Worm (Caenorhabditis elegans) whole organism, L4 larva: Measurements from ENCODE around the gene gpr-1.

Source experiments
- F37D6.2 ChIP-seq: sonication (generic microtip); optimal IDR thresholded peaks from 2 replicates; lab custom pipeline; 2016; ENCODE audit warnings: mild to moderate bottlenecking, missing genetic modification characterization, missing compliant biosample characterization
- F44E2.7 ChIP-seq: fragments of 200-800 bp; sonication (Bioruptor generic); IDR thresholded peaks from 2 replicates; pipeline ENCODE4 v2.1.2; 2022; ENCODE audit warnings: missing genetic modification characterization, missing compliant biosample characterization
- F49E8.2 ChIP-seq: sonication (generic microtip); optimal IDR thresholded peaks from 2 replicates; lab custom pipeline; 2016; ENCODE audit warnings: missing compliant biosample characterization, mild to moderate bottlenecking, missing genetic modification characterization, borderline replicate concordance
- T26A8.4 ChIP-seq: fragments of 200-800 bp; sonication (Bioruptor generic); IDR thresholded peaks from 2 replicates; pipeline ENCODE4 v1.3.6; 2022; ENCODE audit warnings: missing genetic modification characterization, missing compliant biosample characterization
- aha-1 ChIP-seq: fragments of 150-350 bp; peaks from one replicate; lab custom pipeline; 2014; ENCODE audit warnings: missing biosample characterization, missing genetic modification characterization
- attf-4 ChIP-seq: sonication (generic microtip); optimal IDR thresholded peaks from 3 replicates; lab custom pipeline; 2017; ENCODE audit warnings: missing biosample characterization, missing genetic modification characterization
- ceh-28 ChIP-seq: fragments of 150-350 bp; optimal IDR thresholded peaks from 2 replicates; lab custom pipeline; 2014; ENCODE audit warnings: missing biosample characterization, missing genetic modification reagents, missing genetic modification characterization
- ceh-62 ChIP-seq: sonication (generic microtip); optimal IDR thresholded peaks from 2 replicates; lab custom pipeline; 2017; ENCODE audit warnings: missing biosample characterization, missing genetic modification characterization
- ctbp-1 ChIP-seq: fragments of 200-800 bp; sonication (Bioruptor generic); IDR thresholded peaks from 2 replicates; pipeline ENCODE4 v1.3.6; 2022; ENCODE audit warnings: missing genetic modification reagents, missing genetic modification characterization, missing compliant biosample characterization
- dpl-1 ChIP-seq: fragments of 150-350 bp; optimal IDR thresholded peaks from 2 replicates; lab custom pipeline; 2014; ENCODE audit warnings: missing biosample characterization, missing genetic modification reagents, missing genetic modification characterization
- egl-27 ChIP-seq: sonication (generic microtip); optimal IDR thresholded peaks from 3 replicates; lab custom pipeline; 2017; ENCODE audit warnings: missing biosample characterization, missing genetic modification reagents, missing genetic modification characterization
- fkh-10 ChIP-seq: fragments of 150-350 bp; optimal IDR thresholded peaks from 2 replicates; lab custom pipeline; 2014; ENCODE audit warnings: missing biosample characterization, missing genetic modification reagents, missing genetic modification characterization
- lin-13 ChIP-seq: fragments of 150-350 bp; optimal IDR thresholded peaks from 2 replicates; lab custom pipeline; 2014; ENCODE audit warnings: missing biosample characterization, missing genetic modification reagents, missing genetic modification characterization
- lin-38 ChIP-seq: fragments of 200-800 bp; sonication (Bioruptor generic); IDR thresholded peaks from 2 replicates; pipeline ENCODE4 v1.3.6; 2022; ENCODE audit warnings: missing genetic modification reagents, missing genetic modification characterization, missing compliant biosample characterization
- madf-9 ChIP-seq: fragments of 200-800 bp; sonication (Bioruptor generic); conservative IDR thresholded peaks from 2 replicates; pipeline ENCODE4 v1.3.6; 2022; ENCODE audit warnings: missing genetic modification reagents, missing genetic modification characterization, missing compliant biosample characterization
- mdt-29 ChIP-seq: fragments of 200-800 bp; sonication (Bioruptor generic); IDR thresholded peaks from 2 replicates; pipeline ENCODE4 v1.3.6; 2022; ENCODE audit warnings: missing genetic modification reagents, missing genetic modification characterization, missing compliant biosample characterization
- mep-1 ChIP-seq: fragments of 150-350 bp; sonication (generic microtip); optimal IDR thresholded peaks from 3 replicates; lab custom pipeline; 2014; ENCODE audit warnings: missing biosample characterization, missing genetic modification characterization
- mxl-3 ChIP-seq: fragments of 200-800 bp; sonication (Bioruptor generic); optimal IDR thresholded peaks from 2 replicates; lab custom pipeline; 2018; ENCODE audit warnings: mild to moderate bottlenecking, missing genetic modification characterization, missing compliant biosample characterization
- nhr-237 ChIP-seq: sonication (generic microtip); optimal IDR thresholded peaks from 2 replicates; lab custom pipeline; 2017; ENCODE audit warnings: missing biosample characterization, missing genetic modification characterization
- nhr-6 ChIP-seq: fragments of 150-350 bp; optimal IDR thresholded peaks from 2 replicates; lab custom pipeline; 2014; ENCODE audit warnings: missing biosample characterization, missing genetic modification characterization
- pha-4 ChIP-seq, 2 experiments: fragments of 150-350 bp in 1 of 2; fragments of 200-800 bp in 1 of 2; sonication (Bioruptor generic) in 1 of 2; IDR thresholded peaks in 1 of 2; optimal IDR thresholded peaks in 1 of 2; 2 replicates each; pipeline versions ENCODE4 v1.3.6 to Lab custom; 2014 to 2022; ENCODE audit warnings: missing genetic modification characterization in 2 of 2, missing genetic modification reagents in 2 of 2, missing biosample characterization in 1 of 2, missing compliant biosample characterization in 1 of 2
- php-3 ChIP-seq: fragments of 200-800 bp; sonication (Bioruptor generic); IDR thresholded peaks from 2 replicates; pipeline ENCODE4 v1.3.6; 2022; ENCODE audit warnings: missing genetic modification reagents, missing genetic modification characterization, missing compliant biosample characterization
- rbr-2 ChIP-seq: sonication (generic microtip); optimal IDR thresholded peaks from 2 replicates; lab custom pipeline; 2016; ENCODE audit warnings: missing genotype, missing genetic modification characterization, missing compliant biosample characterization
- unc-62 ChIP-seq, 3 experiments: fragments of 150-350 bp in 1 of 3; sonication (generic microtip); optimal IDR thresholded peaks in 2 of 3; peaks in 1 of 3; 1 replicate in 1 of 3; 2 replicates in 2 of 3; lab custom pipeline; 2014 to 2017; ENCODE audit warnings: missing biosample characterization in 3 of 3, missing genetic modification characterization in 3 of 3, missing genetic modification reagents in 3 of 3, missing genotype in 1 of 3
- zip-11 ChIP-seq: fragments of 200-800 bp; sonication (Bioruptor generic); IDR thresholded peaks from 2 replicates; pipeline ENCODE4 v1.3.6; 2022; ENCODE audit warnings: missing genetic modification characterization, missing compliant biosample characterization

The gpr-1 gene

DNA sequence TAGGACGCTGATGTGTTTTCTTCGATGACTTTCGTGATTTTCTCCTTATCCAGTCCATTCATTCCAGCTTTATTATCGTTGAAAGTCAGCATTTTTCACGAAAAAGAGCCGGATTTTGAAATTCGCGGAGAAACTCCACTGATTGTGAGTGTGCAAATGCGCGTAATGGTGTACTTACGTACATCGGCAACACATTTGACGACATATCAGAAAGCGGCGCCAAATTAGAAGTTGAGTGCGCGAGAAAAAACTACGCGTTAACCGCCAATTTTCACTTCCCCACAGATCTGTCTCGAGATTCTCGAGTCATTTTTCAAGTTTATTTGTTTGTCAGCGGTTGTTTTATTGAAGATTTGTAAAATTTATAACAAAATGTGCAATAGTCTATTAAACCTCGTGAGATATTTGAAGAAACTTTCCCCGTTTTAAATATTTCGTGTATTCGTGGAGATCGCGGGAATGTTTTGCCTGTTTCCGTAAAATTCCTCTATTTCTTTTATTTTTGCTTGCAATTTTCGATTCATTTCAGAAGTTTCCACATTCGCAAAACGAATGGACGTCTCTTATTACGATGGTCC lies at the start of gene gpr-1, which contains the start of gene polk-1:
gpr-1 (plus strand) TSS at position 528 of the 578 bp plus-strand sequence.
polk-1 (minus strand) TSS at position 186 of the 578 bp plus-strand sequence.
- TF ChIP-seq T26A8.4 (GFP tag; lab: Robert Waterston, UW): no peak
- TF ChIP-seq lin-13 (GFP tag; lab: Kevin White, UChicago): peak; percentile 3
- no peak for TF ChIP-seq F44E2.7 (GFP tag; lab: Robert Waterston, UW)
- no peak for TF ChIP-seq nhr-6 (tag; lab: Kevin White, UChicago)
- TF ChIP-seq dpl-1: peak; percentile 72
- peak; percentile 54 for TF ChIP-seq lin-38 (GFP tag; lab: Robert Waterston, UW)
- TF ChIP-seq, all 104 proteins: peak for 3

DNA sequence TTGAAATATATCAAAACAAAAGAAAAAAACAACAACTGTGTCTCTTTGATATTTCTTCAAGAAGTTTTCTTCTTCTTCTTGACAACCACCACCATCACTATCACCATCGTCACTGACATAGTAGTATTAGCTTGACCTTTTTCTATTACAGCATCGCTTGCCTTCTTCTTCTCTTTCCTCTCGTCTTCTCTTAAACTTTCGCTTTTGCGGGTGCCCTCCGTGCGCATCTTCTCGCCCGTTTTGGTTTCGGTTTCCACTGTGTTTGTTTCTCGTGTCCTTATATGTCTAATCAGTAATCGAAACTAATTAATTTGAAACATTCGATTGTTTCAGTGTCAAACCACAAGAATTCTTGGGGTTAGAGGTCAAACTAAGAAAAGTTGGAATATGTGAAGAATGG lies 49.4 kb upstream of the gpr-1 start:
- TF ChIP-seq aha-1 (tag; lab: Kevin White, UChicago) (peak; percentile 93), ctbp-1 (GFP tag; lab: Robert Waterston, UW) (0 out of 2 replicates have a peak, but pooled peaks have one; percentile 36), zip-11 (GFP tag; lab: Robert Waterston, UW) (no peak)

DNA sequence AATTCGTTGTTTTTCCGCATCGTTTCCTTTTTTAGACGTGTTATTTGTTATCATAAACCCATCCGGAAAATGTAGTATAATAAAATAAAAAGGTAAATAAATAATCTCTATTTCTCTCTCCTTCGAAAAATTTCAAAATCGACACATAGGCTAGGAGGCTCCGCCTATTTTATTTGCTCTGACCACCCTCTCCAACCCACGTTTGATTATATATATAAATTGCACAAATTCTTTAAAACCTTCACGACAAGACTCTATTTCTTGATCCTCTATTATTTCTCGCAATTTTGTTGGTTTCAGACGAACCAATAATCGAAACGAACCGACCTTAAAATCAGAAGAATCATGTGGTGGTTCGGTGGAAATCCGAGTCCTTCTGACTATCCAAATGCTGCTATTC lies 47.9 kb upstream of the gpr-1 start, which contains the start of gene doxa-1:
doxa-1 (plus strand) TSS at position 301 of the 400 bp plus-strand sequence.
- TF ChIP-seq mxl-3 (GFP tag; lab: Kevin White, UChicago) (no peak), aha-1 (tag; lab: Kevin White, UChicago) (peak; percentile 11), unc-62 (GFP tag; optimal IDR thresholded peaks at IDR 0.05 in 1 of 2; lab: Kevin White, UChicago) (peak in 1 of 2 experiments; percentile 87), unc-62 (tag; optimal IDR thresholded peaks at IDR 0.05; lab: Kevin White, UChicago) (no peak)

DNA sequence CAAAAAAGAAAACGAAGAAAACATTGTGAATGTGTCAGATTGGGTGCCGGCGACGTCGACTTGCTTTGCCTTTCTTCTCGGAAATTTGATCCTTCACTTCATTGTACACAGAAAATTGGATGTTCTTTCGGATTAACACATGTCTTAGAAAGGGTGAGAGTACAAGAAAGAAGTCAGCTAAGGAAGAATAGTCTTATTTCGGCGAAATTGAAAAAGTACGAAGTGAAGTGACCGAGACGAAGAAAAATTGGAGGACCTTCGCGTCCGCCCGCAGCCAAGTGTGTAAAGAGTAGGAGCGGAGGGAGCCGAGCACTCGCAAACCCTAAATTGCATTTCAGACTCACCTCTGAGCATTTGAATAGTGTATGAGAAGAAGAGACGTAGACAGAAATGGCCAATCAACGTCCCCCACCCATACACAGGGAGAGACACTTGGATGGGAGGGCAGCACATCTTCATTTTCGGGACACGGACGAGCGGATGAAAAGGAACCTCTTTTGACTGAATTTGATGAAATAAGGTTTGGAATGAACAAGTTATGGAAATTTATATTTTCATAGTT lies 40.1 kb upstream of the gpr-1 start, which contains the start of gene glr-1:
glr-1 (minus strand) TSS at position 51 of the 562 bp plus-strand sequence.
- TF ChIP-seq fkh-10 (GFP tag; lab: Kevin White, UChicago): peak; percentile 92
- peak; percentile 91 for TF ChIP-seq aha-1 (tag; lab: Kevin White, UChicago)
- TF ChIP-seq mdt-29 (GFP tag; lab: Robert Waterston, UW): no peak
- no peak for TF ChIP-seq ceh-28 (tag; lab: Kevin White, UChicago)
- TF ChIP-seq ctbp-1 (GFP tag; lab: Robert Waterston, UW): 0 out of 2 replicates have a peak, but pooled peaks have one; percentile 25

DNA sequence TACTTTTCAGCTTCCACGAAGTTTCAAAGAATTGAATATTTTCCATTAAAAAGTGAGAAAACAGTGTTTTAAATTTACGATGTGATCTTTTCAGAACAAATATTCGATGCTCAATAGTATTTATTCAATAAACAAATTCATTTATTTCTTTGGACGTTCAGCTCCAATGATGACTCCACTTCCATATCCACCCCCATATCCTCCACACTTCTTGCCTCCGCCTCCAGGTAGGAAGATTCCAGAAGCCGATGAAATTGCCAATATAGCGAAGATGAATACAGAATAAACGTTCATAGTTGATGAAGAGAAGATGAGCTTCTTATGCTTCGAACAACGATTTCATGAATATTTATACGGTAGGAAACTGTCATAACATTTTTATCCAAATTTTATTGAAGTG lies 39.5 kb upstream of the gpr-1 start, which contains the start of gene fip-3:
fip-3 (minus strand) TSS at position 294 of the 400 bp plus-strand sequence.
- TF ChIP-seq unc-62 (GFP tag; optimal IDR thresholded peaks at IDR 0.05 in 1 of 2; lab: Kevin White, UChicago) (peak in 1 of 2 experiments; percentile 94), unc-62 (tag; optimal IDR thresholded peaks at IDR 0.05; lab: Kevin White, UChicago) (no peak), egl-27 (tag; lab: Kevin White, UChicago) (no peak)

DNA sequence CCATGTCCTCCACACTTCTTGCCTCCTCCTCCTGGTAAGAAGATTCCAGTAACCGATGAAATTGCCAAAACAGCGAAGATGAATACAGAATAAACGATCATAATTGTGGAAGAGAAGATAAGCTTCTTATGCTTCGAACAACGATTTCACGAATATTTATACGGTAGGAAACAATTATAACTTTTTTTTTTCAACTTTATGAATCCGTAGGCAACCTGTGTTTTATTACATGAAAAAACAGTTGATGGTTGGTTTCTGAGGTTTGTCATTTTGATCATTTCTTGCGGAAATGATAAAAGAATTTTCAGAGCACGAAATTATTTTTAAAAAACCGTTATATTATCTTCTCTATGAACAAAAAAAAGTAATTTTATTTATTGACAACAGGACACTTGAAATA lies 37.9 kb upstream of the gpr-1 start, which contains the start of gene fipr-16:
fipr-16 (minus strand) TSS at position 101 of the 400 bp plus-strand sequence.
- TF ChIP-seq mep-1 (no peak), rbr-2 (tag; lab: Kevin White, UChicago) (no peak), mxl-3 (GFP tag; lab: Kevin White, UChicago) (no peak), mdt-29 (GFP tag; lab: Robert Waterston, UW) (no peak), egl-27 (tag; lab: Kevin White, UChicago) (no peak), F37D6.2 (tag; lab: Kevin White, UChicago) (no peak), F49E8.2 (no peak), attf-4 (tag; lab: Kevin White, UChicago) (no peak), madf-9 (GFP tag; lab: Robert Waterston, UW) (no peak), ceh-28 (tag; lab: Kevin White, UChicago) (no peak), nhr-237 (no peak), unc-62 (GFP tag; optimal IDR thresholded peaks at IDR 0.05 in 1 of 2; lab: Kevin White, UChicago) (no peak), unc-62 (tag; optimal IDR thresholded peaks at IDR 0.05; lab: Kevin White, UChicago) (no peak), pha-4 (GFP tag; IDR thresholded peaks at IDR 0.05; lab: Robert Waterston, UW) (no peak), pha-4 (tag; optimal IDR thresholded peaks at IDR 0.05; lab: Kevin White, UChicago) (no peak), php-3 (GFP tag; lab: Robert Waterston, UW) (no peak), ceh-62 (tag; lab: Kevin White, UChicago) (no peak)
